Worm (Caenorhabditis elegans) whole organism, mixed stage, embryonic: ENCODE measurements around the gene idpp-8.

Experiments used
- bed-3 ChIP-seq: fragments of 200-800 bp; sonication (Bioruptor generic); optimal IDR thresholded peaks from 3 replicates; lab custom pipeline; 2018; ENCODE audit warnings: mild to moderate bottlenecking, missing genetic modification characterization, moderate library complexity, missing compliant biosample characterization
- ceh-43 ChIP-seq: fragments of 200-800 bp; sonication (Bioruptor generic); optimal IDR thresholded peaks from 2 replicates; lab custom pipeline; 2018; ENCODE audit warnings: mild to moderate bottlenecking, missing genetic modification characterization, moderate library complexity, missing compliant biosample characterization
- elt-1 ChIP-seq: sonication (generic microtip); optimal IDR thresholded peaks from 2 replicates; lab custom pipeline; 2017; ENCODE audit warnings: missing genetic modification characterization, mild to moderate bottlenecking, missing compliant biosample characterization, antibody characterized with exemption, moderate library complexity, borderline replicate concordance; ENCODE audit not compliant: insufficient read depth
- lin-13 ChIP-seq: fragments of 150-350 bp; optimal IDR thresholded peaks from 2 replicates; lab custom pipeline; 2014; ENCODE audit warnings: missing biosample characterization, missing genetic modification characterization
- mep-1 ChIP-seq: fragments of 150-350 bp; optimal IDR thresholded peaks from 2 replicates; lab custom pipeline; 2017; ENCODE audit warnings: missing biosample characterization, missing genetic modification reagents, missing genetic modification characterization, inconsistent platforms
- nhr-12 ChIP-seq: fragments of 150-350 bp; optimal IDR thresholded peaks from 2 replicates; lab custom pipeline; 2014; ENCODE audit warnings: missing biosample characterization, missing genetic modification characterization
- nhr-237 ChIP-seq: fragments of 150-350 bp; optimal IDR thresholded peaks from 2 replicates; lab custom pipeline; 2014; ENCODE audit warnings: missing biosample characterization, missing genetic modification characterization
- nhr-28 ChIP-seq: fragments of 150-350 bp; optimal IDR thresholded peaks from 2 replicates; lab custom pipeline; 2014; ENCODE audit warnings: missing biosample characterization, missing genetic modification characterization
- nhr-76 ChIP-seq: sonication (generic microtip); optimal IDR thresholded peaks from 2 replicates; lab custom pipeline; 2017; ENCODE audit warnings: missing biosample characterization, missing genetic modification characterization
- snpc-4 ChIP-seq: fragments of 150-350 bp; optimal IDR thresholded peaks from 2 replicates; lab custom pipeline; 2014; ENCODE audit warnings: missing biosample characterization, missing genetic modification characterization
- tbx-8 ChIP-seq: fragments of 200-800 bp; sonication (Bioruptor generic); optimal IDR thresholded peaks from 2 replicates; lab custom pipeline; 2018; ENCODE audit warnings: mild to moderate bottlenecking, missing genetic modification characterization, moderate library complexity, missing compliant biosample characterization
- unc-39 ChIP-seq: fragments of 150-350 bp; optimal IDR thresholded peaks from 2 replicates; lab custom pipeline; 2014; ENCODE audit warnings: missing biosample characterization, missing genetic modification characterization
- unc-62 ChIP-seq: fragments of 150-350 bp; optimal IDR thresholded peaks from 2 replicates; lab custom pipeline; 2014; ENCODE audit warnings: missing biosample characterization, missing genetic modification reagents, missing genetic modification characterization
- zip-8 ChIP-seq: fragments of 150-350 bp; optimal IDR thresholded peaks from 2 replicates; lab custom pipeline; 2014; ENCODE audit warnings: missing biosample characterization, missing genetic modification characterization

DNA sequence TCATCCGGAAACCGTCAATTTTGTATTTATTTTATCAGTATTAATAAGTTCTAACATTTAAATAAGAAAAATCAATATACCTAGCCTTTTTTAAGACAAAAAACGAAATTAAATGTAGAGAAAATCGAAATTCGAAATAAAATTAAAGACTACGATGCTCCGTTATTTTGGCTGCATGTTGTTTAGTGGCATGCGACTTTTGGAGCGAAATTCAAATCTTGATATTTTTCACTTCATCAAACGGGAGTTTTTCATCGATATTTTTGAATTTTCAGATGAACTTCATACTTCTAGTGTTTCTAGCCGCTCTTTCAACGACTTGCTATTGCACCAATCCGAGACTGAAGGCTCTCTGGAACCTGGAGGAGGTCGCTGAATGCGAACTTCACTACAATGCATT is 35.1 kb downstream of the idpp-8 start, which contains the start of gene C07E3.9:
- TF ChIP-seq nhr-76 (tag; lab: Kevin White, UChicago) = no peak
- TF ChIP-seq ceh-43 (GFP tag; lab: Kevin White, UChicago) = no peak
- no peak for TF ChIP-seq snpc-4
- no peak for TF ChIP-seq nhr-28 (tag; lab: Kevin White, UChicago)
- TF ChIP-seq lin-13 (tag; lab: Kevin White, UChicago) = no peak
- no peak for TF ChIP-seq mep-1 (tag; lab: Kevin White, UChicago)
- no peak for TF ChIP-seq unc-62
- no peak for TF ChIP-seq unc-39 (tag; lab: Kevin White, UChicago)
- TF ChIP-seq zip-8 = no peak
- peak; percentile 40 for TF ChIP-seq nhr-237 (tag; lab: Kevin White, UChicago)
- no peak for TF ChIP-seq elt-1
- no peak for TF ChIP-seq bed-3 (GFP tag; lab: Kevin White, UChicago)
- no peak for TF ChIP-seq nhr-12 (tag; lab: Kevin White, UChicago)
- no peak for TF ChIP-seq tbx-8 (GFP tag; lab: Kevin White, UChicago)
